Worm (Caenorhabditis elegans) whole organism, early embryonic: ENCODE data around the gene epg-9.

Source experiments
- ama-1 ChIP-seq: fragments of 150-350 bp; optimal IDR thresholded peaks from 2 replicates; lab custom pipeline; 2014
- ceh-13 ChIP-seq: fragments of 200-800 bp; sonication (Bioruptor generic); optimal IDR thresholded peaks from 2 replicates; lab custom pipeline; 2018; ENCODE audit warnings: mild to moderate bottlenecking, missing genetic modification characterization, missing compliant biosample characterization
- flt-1 ChIP-seq: fragments of 200-800 bp; sonication (Bioruptor generic); IDR thresholded peaks from 2 replicates; pipeline ENCODE4 v1.3.6; 2022; ENCODE audit warnings: missing genetic modification characterization, missing compliant biosample characterization
- hmbx-1 ChIP-seq: sonication (generic microtip); optimal IDR thresholded peaks from 2 replicates; lab custom pipeline; 2016; ENCODE audit warnings: mild to moderate bottlenecking, missing genetic modification characterization, missing compliant biosample characterization
- pes-1 ChIP-seq: fragments of 200-800 bp; sonication (Bioruptor generic); IDR thresholded peaks from 2 replicates; pipeline ENCODE4 v1.3.6; 2022; ENCODE audit warnings: missing genetic modification reagents, missing genetic modification characterization, missing compliant biosample characterization
- tra-4 ChIP-seq: sonication (generic microtip); optimal IDR thresholded peaks from 2 replicates; lab custom pipeline; 2017; ENCODE audit warnings: missing genetic modification characterization, missing compliant biosample characterization

- TF ChIP-seq ama-1 (lab: Kevin White, UChicago) = no peak
- no peak for TF ChIP-seq tra-4
- TF ChIP-seq hmbx-1 (tag; lab: Kevin White, UChicago) = no peak
- TF ChIP-seq pes-1 (GFP tag; lab: Robert Waterston, UW) = no peak
- no peak for TF ChIP-seq ceh-13 (GFP tag; lab: Kevin White, UChicago)
- TF ChIP-seq flt-1 (GFP tag; lab: Robert Waterston, UW) = no peak
These were observed 29.2 kb downstream of the epg-9 start for ce11 chrIV:2630145-2630544.
